Worm (Caenorhabditis elegans) whole organism, young adult: ENCODE data around the gene bpl-1.

Experiments used
- B0261.1 ChIP-seq: sonication (generic microtip); optimal IDR thresholded peaks from 2 replicates; lab custom pipeline; 2016; ENCODE audit warnings: mild to moderate bottlenecking, missing genetic modification characterization, moderate library complexity, missing compliant biosample characterization
- B0336.3 ChIP-seq: fragments of 200-800 bp; sonication (Bioruptor generic); IDR thresholded peaks from 2 replicates; pipeline ENCODE4 v1.3.6; 2022; ENCODE audit warnings: missing genetic modification characterization, missing compliant biosample characterization
- F22D6.2 ChIP-seq: sonication (generic microtip); optimal IDR thresholded peaks from 2 replicates; lab custom pipeline; 2016; ENCODE audit warnings: mild to moderate bottlenecking, missing genetic modification characterization, missing compliant biosample characterization
- F23B12.7 ChIP-seq: sonication (generic microtip); optimal IDR thresholded peaks from 2 replicates; lab custom pipeline; 2017; ENCODE audit warnings: missing genetic modification characterization, mild to moderate bottlenecking, missing compliant biosample characterization, antibody characterized with exemption, moderate library complexity; ENCODE audit not compliant: insufficient read depth
- F52B5.7 ChIP-seq: sonication (generic microtip); optimal IDR thresholded peaks from 2 replicates; lab custom pipeline; 2016; ENCODE audit warnings: mild to moderate bottlenecking, missing genetic modification characterization, missing compliant biosample characterization
- F55B11.4 ChIP-seq: sonication (generic microtip); optimal IDR thresholded peaks from 2 replicates; lab custom pipeline; 2016; ENCODE audit warnings: missing compliant biosample characterization, missing genetic modification characterization, borderline replicate concordance; ENCODE audit not compliant: insufficient read depth
- F57C9.4 ChIP-seq: sonication (generic microtip); optimal IDR thresholded peaks from 2 replicates; lab custom pipeline; 2017; ENCODE audit warnings: mild to moderate bottlenecking, missing genetic modification characterization, missing compliant biosample characterization
- Y53F4B.3 ChIP-seq: fragments of 200-800 bp; sonication (Bioruptor generic); IDR thresholded peaks from 2 replicates; pipeline ENCODE4 v1.3.6; 2022; ENCODE audit warnings: missing genetic modification reagents, missing genetic modification characterization, missing compliant biosample characterization
- Y67H2A.10 ChIP-seq: fragments of 200-800 bp; sonication (Bioruptor generic); conservative IDR thresholded peaks from 2 replicates; pipeline ENCODE4 v1.3.6; 2022; ENCODE audit warnings: missing genetic modification reagents, missing genetic modification characterization, missing compliant biosample characterization
- Y79H2A.3 ChIP-seq: fragments of 200-800 bp; sonication (Bioruptor generic); conservative IDR thresholded peaks from 2 replicates; pipeline ENCODE4 v1.3.6; 2022; ENCODE audit warnings: missing genetic modification reagents, missing genetic modification characterization, missing compliant biosample characterization
- attf-5 ChIP-seq: fragments of 200-800 bp; sonication (Bioruptor generic); optimal IDR thresholded peaks from 2 replicates; lab custom pipeline; 2018; ENCODE audit warnings: mild to moderate bottlenecking, missing genetic modification characterization, missing compliant biosample characterization
- cebp-1 ChIP-seq, 2 experiments: fragments of 200-800 bp in 1 of 2; sonication (Bioruptor generic) in 1 of 2; sonication (generic microtip) in 1 of 2; IDR thresholded peaks in 1 of 2; optimal IDR thresholded peaks in 1 of 2; 2 replicates each; pipeline versions ENCODE4 v1.3.6 to Lab custom; 2017 to 2022; ENCODE audit warnings: missing compliant biosample characterization in 2 of 2, missing genetic modification characterization in 2 of 2, mild to moderate bottlenecking in 1 of 2, missing genetic modification reagents in 1 of 2, moderate library complexity in 1 of 2
- ceh-40 ChIP-seq: fragments of 200-800 bp; sonication (Bioruptor generic); IDR thresholded peaks from 2 replicates; pipeline ENCODE4 v1.3.6; 2022; ENCODE audit warnings: missing genetic modification characterization, missing compliant biosample characterization
- die-1 ChIP-seq: sonication (generic microtip); optimal IDR thresholded peaks from 2 replicates; lab custom pipeline; 2016; ENCODE audit warnings: missing genotype, mild to moderate bottlenecking, missing genetic modification characterization, missing compliant biosample characterization
- efl-1 ChIP-seq: fragments of 150-350 bp; optimal IDR thresholded peaks from 2 replicates; lab custom pipeline; 2014; ENCODE audit warnings: missing biosample characterization, missing genetic modification reagents, missing genetic modification characterization
- egl-18 ChIP-seq: fragments of 200-800 bp; sonication (Bioruptor generic); IDR thresholded peaks from 2 replicates; pipeline ENCODE4 v1.3.6; 2022; ENCODE audit warnings: missing genetic modification reagents, missing genetic modification characterization, missing compliant biosample characterization
- fkh-3 ChIP-seq: sonication (generic microtip); optimal IDR thresholded peaks from 2 replicates; lab custom pipeline; 2016; ENCODE audit warnings: mild to moderate bottlenecking, missing genetic modification characterization, missing compliant biosample characterization
- hmg-1.2 ChIP-seq: fragments of 200-800 bp; sonication (Bioruptor generic); IDR thresholded peaks from 2 replicates; pipeline ENCODE4 v1.3.6; 2022; ENCODE audit warnings: missing genetic modification reagents, missing genetic modification characterization, missing compliant biosample characterization
- hmg-20 ChIP-seq: fragments of 200-800 bp; sonication (Bioruptor generic); IDR thresholded peaks from 2 replicates; pipeline ENCODE4 v1.3.6; 2022; ENCODE audit warnings: missing genetic modification reagents, missing genetic modification characterization, missing compliant biosample characterization
- hsf-1 ChIP-seq: fragments of 200-800 bp; sonication (Bioruptor generic); IDR thresholded peaks from 2 replicates; pipeline ENCODE4 v1.3.6; 2022; ENCODE audit warnings: missing genetic modification reagents, missing genetic modification characterization, missing compliant biosample characterization
- let-526 ChIP-seq: fragments of 200-800 bp; sonication (Bioruptor generic); IDR thresholded peaks from 2 replicates; pipeline ENCODE4 v1.3.6; 2022; ENCODE audit warnings: missing genetic modification reagents, missing genetic modification characterization, missing compliant biosample characterization
- madf-10 ChIP-seq: sonication (generic microtip); optimal IDR thresholded peaks from 2 replicates; lab custom pipeline; 2016; ENCODE audit warnings: mild to moderate bottlenecking, missing genetic modification characterization, missing compliant biosample characterization
- madf-6 ChIP-seq: fragments of 200-800 bp; sonication (Bioruptor generic); IDR thresholded peaks from 2 replicates; pipeline ENCODE4 v1.3.6; 2022; ENCODE audit warnings: missing genetic modification reagents, missing genetic modification characterization, missing compliant biosample characterization
- madf-8 ChIP-seq: fragments of 200-800 bp; sonication (Bioruptor generic); conservative IDR thresholded peaks from 2 replicates; pipeline ENCODE4 v1.3.6; 2022; ENCODE audit warnings: missing genetic modification reagents, missing genetic modification characterization, missing compliant biosample characterization
- mel-28 ChIP-seq: sonication (generic microtip); optimal IDR thresholded peaks from 2 replicates; lab custom pipeline; 2016; ENCODE audit warnings: borderline replicate concordance, mild to moderate bottlenecking, missing genetic modification characterization, missing compliant biosample characterization
- nhr-80 ChIP-seq: sonication (generic microtip); optimal IDR thresholded peaks from 2 replicates; lab custom pipeline; 2016; ENCODE audit warnings: missing genetic modification characterization, missing compliant biosample characterization
- pbrm-1 ChIP-seq: fragments of 200-800 bp; sonication (Bioruptor generic); IDR thresholded peaks from 2 replicates; pipeline ENCODE4 v1.3.6; 2022; ENCODE audit warnings: missing genetic modification reagents, missing genetic modification characterization, missing compliant biosample characterization
- pha-4 ChIP-seq: fragments of 150-350 bp; sonication (generic microtip); optimal IDR thresholded peaks from 2 replicates; lab custom pipeline; 2014; ENCODE audit warnings: missing biosample characterization, missing genetic modification reagents, missing genetic modification characterization
- rcor-1 ChIP-seq: fragments of 200-800 bp; sonication (Bioruptor generic); IDR thresholded peaks from 2 replicates; pipeline ENCODE4 v1.3.6; 2022; ENCODE audit warnings: missing genetic modification reagents, missing genetic modification characterization, missing compliant biosample characterization
- rec-8 ChIP-seq, 2 experiments: sonication (generic microtip); optimal IDR thresholded peaks; 2 replicates each; lab custom pipeline; 2016; ENCODE audit warnings: mild to moderate bottlenecking in 2 of 2, missing genetic modification characterization in 2 of 2, missing genetic modification reagents in 2 of 2, missing genotype in 2 of 2, missing biosample characterization in 1 of 2, missing compliant biosample characterization in 1 of 2, moderate library complexity in 1 of 2
- repo-1 ChIP-seq: sonication (generic microtip); optimal IDR thresholded peaks from 2 replicates; lab custom pipeline; 2017; ENCODE audit warnings: mild to moderate bottlenecking, missing genetic modification characterization, missing compliant biosample characterization
- rpc-1 ChIP-seq, 2 experiments: fragments of 150-350 bp in 1 of 2; sonication (generic microtip) in 1 of 2; optimal IDR thresholded peaks; 2 replicates each; lab custom pipeline; 2014 to 2018; ENCODE audit warnings: missing biosample characterization in 1 of 2, missing genetic modification characterization in 1 of 2, missing genetic modification reagents in 1 of 2, missing genotype in 1 of 2
- snpc-1.1 ChIP-seq: sonication (generic microtip); optimal IDR thresholded peaks from 2 replicates; lab custom pipeline; 2017; ENCODE audit warnings: missing genetic modification characterization, mild to moderate bottlenecking, missing compliant biosample characterization, antibody characterized with exemption, moderate library complexity, missing genotype, missing genetic modification reagents; ENCODE audit not compliant: insufficient read depth
- snpc-4 ChIP-seq, 5 experiments: fragments of 150-350 bp in 1 of 5; sonication (generic microtip) in 4 of 5; optimal IDR thresholded peaks; 2 replicates each; lab custom pipeline; 2014 to 2018; ENCODE audit warnings: missing genetic modification characterization in 5 of 5, missing biosample characterization in 3 of 5, antibody characterized with exemption in 2 of 5, mild to moderate bottlenecking in 2 of 5, missing compliant biosample characterization in 2 of 5, missing genotype in 2 of 5, moderate library complexity in 2 of 5, missing genetic modification reagents in 1 of 5
- ztf-26 ChIP-seq: sonication (generic microtip); optimal IDR thresholded peaks from 2 replicates; lab custom pipeline; 2017; ENCODE audit warnings: missing genetic modification characterization, missing compliant biosample characterization

bpl-1 gene

ce11 chrII:6235432-6236092 is 38.5 kb upstream of the bpl-1 start, which contains the start of gene T24H7.9 (continued):
- TF ChIP-seq snpc-1.1 (no peak), F23B12.7 (peak; percentile 32), ztf-26 (tag; lab: Kevin White, UChicago) (no peak), F22D6.2 (tag; lab: Kevin White, UChicago) (no peak), B0261.1 (tag; lab: Kevin White, UChicago) (no peak), die-1 (tag; lab: Kevin White, UChicago) (no peak), cebp-1 (GFP tag; IDR thresholded peaks at IDR 0.05; lab: Robert Waterston, UW) (no peak), cebp-1 (tag; optimal IDR thresholded peaks at IDR 0.05; lab: Kevin White, UChicago) (peak; percentile 29), B0336.3 (0 out of 2 replicates have a peak, but pooled peaks have one; percentile 29)
- TF ChIP-seq, all 124 proteins: peak for 15

- TF ChIP-seq madf-8 (GFP tag; lab: Robert Waterston, UW) (no peak), snpc-4 (GFP tag; optimal IDR thresholded peaks at IDR 0.05; lab: Kevin White, UChicago) (no peak), snpc-4 (tag; optimal IDR thresholded peaks at IDR 0.05; lab: Kevin White, UChicago) (peak in 1 of 4 experiments; percentile 20), F23B12.7 (peak; percentile 14), nhr-80 (tag; lab: Kevin White, UChicago) (peak; percentile 39), cebp-1 (GFP tag; IDR thresholded peaks at IDR 0.05; lab: Robert Waterston, UW) (peak; percentile 71; the same call in 1 of the 2 replicates), cebp-1 (tag; optimal IDR thresholded peaks at IDR 0.05; lab: Kevin White, UChicago) (peak; percentile 72), efl-1 (GFP tag; lab: Kevin White, UChicago) (no peak), F52B5.7 (tag; lab: Kevin White, UChicago) (no peak), egl-18 (GFP tag; lab: Robert Waterston, UW) (no peak), F55B11.4 (no peak), hmg-1.2 (GFP tag; lab: Robert Waterston, UW) (peak; percentile 18; the same call in 1 of the 2 replicates), attf-5 (GFP tag; lab: Kevin White, UChicago) (peak; percentile 15), madf-10 (tag; lab: Kevin White, UChicago) (no peak), rcor-1 (no peak), rec-8 (tag; optimal IDR thresholded peaks at IDR 0.05; lab: Kevin White, UChicago) (no peak), pbrm-1 (GFP tag; lab: Robert Waterston, UW) (no peak)
Observed at ce11 chrII:6236093-6236945, 37.7 kb upstream of the bpl-1 start.

ce11 chrII:6241758-6242157 is 32.3 kb upstream of the bpl-1 start, which contains the start of gene T24H7.8:
T24H7.8 (plus strand) TSS chrII:6242058.
- no peak for TF ChIP-seq madf-6 (GFP tag; lab: Robert Waterston, UW)
- TF ChIP-seq rpc-1 (optimal IDR thresholded peaks at IDR 0.05; lab: Kevin White, UChicago): no peak
- no peak for TF ChIP-seq rpc-1 (tag; optimal IDR thresholded peaks at IDR 0.05; lab: Kevin White, UChicago)
- no peak for TF ChIP-seq Y79H2A.3 (GFP tag; lab: Robert Waterston, UW)
- TF ChIP-seq hsf-1 (GFP tag; lab: Robert Waterston, UW): no peak
- TF ChIP-seq rcor-1: no peak
- TF ChIP-seq fkh-3 (tag; lab: Kevin White, UChicago): no peak
- no peak for TF ChIP-seq let-526 (GFP tag; lab: Robert Waterston, UW)
- no peak for TF ChIP-seq pha-4
- no peak for TF ChIP-seq Y53F4B.3
- no peak for TF ChIP-seq mel-28 (tag; lab: Kevin White, UChicago)
- no peak for TF ChIP-seq repo-1 (tag; lab: Kevin White, UChicago)
- TF ChIP-seq Y67H2A.10 (GFP tag; lab: Robert Waterston, UW): no peak
- no peak for TF ChIP-seq F57C9.4 (tag; lab: Kevin White, UChicago)
- no peak for TF ChIP-seq ceh-40 (GFP tag; lab: Robert Waterston, UW)
- no peak for TF ChIP-seq hmg-20 (GFP tag; lab: Robert Waterston, UW)
